Worm (Caenorhabditis elegans): ENCODE results near the gene clec-170.
A peak's percentile ranks its signal among the peaks of the same experiment; 100 is the strongest.

clec-170 gene

DNA sequence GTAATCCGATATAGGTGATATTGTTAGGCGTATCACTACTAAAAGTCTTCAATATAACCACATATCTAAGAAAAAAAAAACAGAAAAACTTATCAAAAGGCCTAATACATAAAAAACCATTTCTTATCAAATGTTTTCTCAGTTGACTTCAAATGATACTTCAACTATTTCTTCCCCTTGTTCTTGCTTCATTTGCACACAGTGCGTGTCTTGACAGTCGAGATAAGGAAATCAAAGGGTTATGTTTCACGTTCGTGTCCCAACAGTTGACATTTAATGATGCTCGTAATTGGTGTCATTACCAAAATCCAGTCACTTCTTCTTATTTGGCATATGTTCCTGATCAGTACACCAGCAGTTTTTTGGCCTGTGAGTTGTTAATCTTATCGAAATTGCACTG, at the start of gene clec-170:
Gene clec-170 (plus strand): TSS at position 143 of the 400 bp plus-strand sequence.
- no peak for TF ChIP-seq pes-1 (GFP tag; IDR thresholded peaks at IDR 0.05)
- TF ChIP-seq tbx-37 (GFP tag; conservative IDR thresholded peaks at IDR 0.05): no peak
- TF ChIP-seq B0310.2 (tag; optimal IDR thresholded peaks at IDR 0.05): no peak
- TF ChIP-seq flt-1 (GFP tag; IDR thresholded peaks at IDR 0.05): no peak
- no peak for TF ChIP-seq sea-1 (GFP tag; conservative IDR thresholded peaks at IDR 0.05)
- TF ChIP-seq hmbx-1 (tag; optimal IDR thresholded peaks at IDR 0.05): no peak
- no peak for TF ChIP-seq hnd-1 (tag; optimal IDR thresholded peaks at IDR 0.05)

DNA sequence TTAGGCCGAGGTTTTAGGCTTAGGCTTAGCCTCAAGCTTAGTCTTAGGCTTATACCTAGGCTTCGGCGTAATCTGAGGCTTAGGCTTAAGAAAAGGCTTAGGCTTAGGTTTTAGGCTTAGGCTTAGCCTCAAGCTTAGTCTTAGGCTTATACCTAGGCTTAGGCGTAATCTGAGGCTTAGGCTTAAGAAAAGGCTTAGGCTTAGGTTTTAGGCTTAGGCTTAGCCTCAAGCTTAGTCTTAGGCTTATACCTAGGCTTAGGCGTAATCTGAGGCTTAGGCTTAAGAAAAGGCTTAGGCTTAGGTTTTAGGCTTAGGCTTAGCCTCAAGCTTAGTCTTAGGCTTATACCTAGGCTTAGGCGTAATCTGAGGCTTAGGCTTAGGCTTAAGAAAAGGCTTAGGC, 49.4 kb upstream of the clec-170 start:
- peak; percentile 72 for TF ChIP-seq ceh-36 (tag; optimal IDR thresholded peaks at IDR 0.05)

DNA sequence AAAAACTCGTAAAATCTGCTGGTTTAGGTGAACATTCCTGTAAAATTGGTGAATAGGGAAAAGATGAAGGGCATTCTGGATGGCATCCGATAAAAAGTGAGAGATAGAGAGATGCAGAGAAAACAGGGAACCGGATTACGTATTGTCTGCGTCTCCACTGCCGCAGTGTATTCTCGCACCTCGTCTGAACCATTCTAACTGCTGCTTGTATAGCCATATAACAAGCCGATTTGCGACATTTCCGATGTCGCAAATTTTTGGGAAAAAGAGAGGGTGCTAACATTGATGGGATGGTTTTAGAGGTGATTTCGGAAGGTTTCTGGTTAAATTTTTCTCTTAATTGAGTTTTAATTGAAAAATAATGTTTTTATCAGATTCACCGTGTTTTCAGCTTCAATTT, 45.5 kb upstream of the clec-170 start, which contains the start of gene W09G12.10:
Gene W09G12.10 (minus strand): TSS at position 121 of the 400 bp plus-strand sequence.
- TF ChIP-seq ceh-13 (GFP tag; optimal IDR thresholded peaks at IDR 0.05) (no peak), pes-1 (GFP tag; IDR thresholded peaks at IDR 0.05) (no peak), flt-1 (GFP tag; IDR thresholded peaks at IDR 0.05) (no peak), hmg-4 (GFP tag; optimal IDR thresholded peaks at IDR 0.05) (no peak), hmbx-1 (tag; optimal IDR thresholded peaks at IDR 0.05) (no peak), hnd-1 (tag; optimal IDR thresholded peaks at IDR 0.05) (no peak), ceh-36 (tag; optimal IDR thresholded peaks at IDR 0.05) (no peak), B0310.2 (tag; optimal IDR thresholded peaks at IDR 0.05) (no peak), ama-1 (optimal IDR thresholded peaks at IDR 0.05) (no peak), sea-1 (GFP tag; conservative IDR thresholded peaks at IDR 0.05) (no peak), aly-1 (tag; optimal IDR thresholded peaks at IDR 0.05) (no peak), scrt-1 (GFP tag; IDR thresholded peaks at IDR 0.05) (no peak), tbx-37 (GFP tag; conservative IDR thresholded peaks at IDR 0.05) (no peak), tbx-11 (GFP tag; IDR thresholded peaks at IDR 0.05) (no peak), tra-4 (tag; optimal IDR thresholded peaks at IDR 0.05) (no peak), ets-7 (tag; optimal IDR thresholded peaks at IDR 0.05) (no peak)

DNA sequence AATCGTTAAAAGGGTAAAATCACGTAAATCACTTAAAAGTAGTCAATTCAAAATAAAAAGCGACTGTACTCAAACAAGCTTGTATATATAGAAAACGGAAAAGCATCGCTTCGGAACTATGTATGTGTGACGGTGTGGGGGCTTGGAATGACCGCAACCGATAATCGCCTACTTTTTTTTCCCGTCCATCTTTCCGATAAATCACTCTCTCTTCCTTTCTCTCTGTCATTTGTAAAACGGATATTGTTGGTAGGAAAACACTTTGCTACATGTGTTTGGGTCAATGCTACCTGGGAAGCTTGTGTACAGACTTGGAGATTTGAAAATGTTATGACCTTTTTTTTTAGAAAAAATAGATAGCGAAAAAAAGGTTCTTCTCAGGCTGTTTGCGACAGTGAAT, 41.9 kb upstream of the clec-170 start:
- TF ChIP-seq scrt-1 (GFP tag; IDR thresholded peaks at IDR 0.05) (no peak), B0310.2 (tag; optimal IDR thresholded peaks at IDR 0.05) (no peak), ets-7 (tag; optimal IDR thresholded peaks at IDR 0.05) (no peak), tbx-37 (GFP tag; conservative IDR thresholded peaks at IDR 0.05) (no peak), pes-1 (GFP tag; IDR thresholded peaks at IDR 0.05) (no peak), ceh-13 (GFP tag; optimal IDR thresholded peaks at IDR 0.05) (no peak), ceh-36 (tag; optimal IDR thresholded peaks at IDR 0.05) (no peak), tbx-11 (GFP tag; IDR thresholded peaks at IDR 0.05) (no peak), flt-1 (GFP tag; IDR thresholded peaks at IDR 0.05) (no peak), hmbx-1 (tag; optimal IDR thresholded peaks at IDR 0.05) (no peak), tra-4 (tag; optimal IDR thresholded peaks at IDR 0.05) (no peak), hnd-1 (tag; optimal IDR thresholded peaks at IDR 0.05) (no peak), hmg-4 (GFP tag; optimal IDR thresholded peaks at IDR 0.05) (no peak), sea-1 (GFP tag; conservative IDR thresholded peaks at IDR 0.05) (no peak), aly-1 (tag; optimal IDR thresholded peaks at IDR 0.05) (no peak), ama-1 (optimal IDR thresholded peaks at IDR 0.05) (no peak), F13C5.2 (tag; optimal IDR thresholded peaks at IDR 0.05) (no peak)

DNA sequence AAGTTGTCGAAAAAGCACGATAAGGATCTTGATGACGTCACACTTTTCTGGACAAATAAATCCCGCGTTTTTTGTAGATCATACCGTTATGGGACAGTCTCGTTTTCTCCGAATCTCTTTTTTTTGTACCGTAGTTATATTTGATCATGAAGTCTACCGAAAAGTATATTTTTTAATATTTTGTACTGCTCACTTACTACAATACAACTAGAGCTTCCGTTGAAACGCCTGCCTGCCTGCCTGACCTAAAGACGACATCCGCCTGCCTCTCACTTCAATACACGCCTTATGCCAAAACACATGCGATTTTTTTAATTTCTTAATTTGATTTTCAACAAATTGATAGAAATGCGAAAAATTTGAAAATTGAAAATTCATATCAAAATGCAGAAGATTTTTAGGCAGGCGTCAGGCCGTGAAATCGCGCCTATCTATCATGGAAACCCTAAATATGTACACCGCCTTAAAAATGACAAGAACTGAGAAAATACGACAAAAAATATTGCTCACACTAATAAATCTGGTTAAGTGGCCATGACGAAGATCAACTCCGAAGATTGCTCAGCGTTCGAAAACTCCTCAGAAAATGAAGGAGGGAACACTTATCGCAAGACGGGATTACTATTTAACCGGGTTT, 41.0 kb upstream of the clec-170 start, which contains the start of gene W09G12.8:
Gene W09G12.8 (plus strand): TSS at position 587 of the 637 bp plus-strand sequence.
- no peak for TF ChIP-seq pes-1 (GFP tag; IDR thresholded peaks at IDR 0.05)
- TF ChIP-seq ceh-36 (tag; optimal IDR thresholded peaks at IDR 0.05): no peak
- TF ChIP-seq scrt-1 (GFP tag; IDR thresholded peaks at IDR 0.05): no peak
- TF ChIP-seq B0310.2 (tag; optimal IDR thresholded peaks at IDR 0.05): no peak
- TF ChIP-seq aly-1 (tag; optimal IDR thresholded peaks at IDR 0.05): no peak
- TF ChIP-seq ama-1 (optimal IDR thresholded peaks at IDR 0.05): no peak
- no peak for TF ChIP-seq flt-1 (GFP tag; IDR thresholded peaks at IDR 0.05)
- no peak for TF ChIP-seq F13C5.2 (tag; optimal IDR thresholded peaks at IDR 0.05)
- TF ChIP-seq hmg-4 (GFP tag; optimal IDR thresholded peaks at IDR 0.05): no peak
- TF ChIP-seq hnd-1 (tag; optimal IDR thresholded peaks at IDR 0.05): no peak
- no peak for TF ChIP-seq ceh-13 (GFP tag; optimal IDR thresholded peaks at IDR 0.05)
- no peak for TF ChIP-seq sea-1 (GFP tag; conservative IDR thresholded peaks at IDR 0.05)
- no peak for TF ChIP-seq tra-4 (tag; optimal IDR thresholded peaks at IDR 0.05)
- no peak for TF ChIP-seq tbx-11 (GFP tag; IDR thresholded peaks at IDR 0.05)
- TF ChIP-seq hmbx-1 (tag; optimal IDR thresholded peaks at IDR 0.05): no peak

DNA sequence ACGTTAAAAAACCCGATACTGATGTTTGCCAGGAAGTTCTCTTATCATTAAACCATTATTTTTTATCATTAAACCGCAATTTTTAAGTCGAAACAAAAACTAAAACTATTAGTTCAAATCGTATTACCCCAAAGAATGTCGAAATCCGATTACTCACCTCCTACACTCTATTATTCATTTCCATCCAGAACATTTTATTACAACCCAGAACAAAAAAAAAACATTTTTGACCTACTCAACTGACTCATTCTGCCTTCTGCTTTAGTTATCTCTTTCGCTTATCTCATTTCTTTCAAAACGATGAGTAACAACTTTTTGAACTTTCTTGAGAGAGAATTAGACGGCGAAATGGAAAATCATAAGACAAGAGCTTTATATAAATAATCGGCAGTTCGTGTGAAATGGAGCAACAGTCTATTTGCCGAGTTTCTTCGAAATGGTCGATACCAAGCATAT, 38.0 kb upstream of the clec-170 start, which contains the start of gene W09G12.7:
Gene W09G12.7 (plus strand): TSS at position 406 of the 456 bp plus-strand sequence.
- no peak for TF ChIP-seq tra-4 (tag; optimal IDR thresholded peaks at IDR 0.05)
- TF ChIP-seq sea-1 (GFP tag; conservative IDR thresholded peaks at IDR 0.05): no peak
- no peak for TF ChIP-seq flt-1 (GFP tag; IDR thresholded peaks at IDR 0.05)
- TF ChIP-seq ama-1 (optimal IDR thresholded peaks at IDR 0.05): no peak
- no peak for TF ChIP-seq ceh-13 (GFP tag; optimal IDR thresholded peaks at IDR 0.05)
- no peak for TF ChIP-seq hmg-4 (GFP tag; optimal IDR thresholded peaks at IDR 0.05)
- TF ChIP-seq pes-1 (GFP tag; IDR thresholded peaks at IDR 0.05): no peak
- no peak for TF ChIP-seq hmbx-1 (tag; optimal IDR thresholded peaks at IDR 0.05)
- TF ChIP-seq scrt-1 (GFP tag; IDR thresholded peaks at IDR 0.05): no peak
- TF ChIP-seq F13C5.2 (tag; optimal IDR thresholded peaks at IDR 0.05): no peak
- TF ChIP-seq hnd-1 (tag; optimal IDR thresholded peaks at IDR 0.05): no peak
- TF ChIP-seq aly-1 (tag; optimal IDR thresholded peaks at IDR 0.05): no peak
- no peak for TF ChIP-seq tbx-11 (GFP tag; IDR thresholded peaks at IDR 0.05)

DNA sequence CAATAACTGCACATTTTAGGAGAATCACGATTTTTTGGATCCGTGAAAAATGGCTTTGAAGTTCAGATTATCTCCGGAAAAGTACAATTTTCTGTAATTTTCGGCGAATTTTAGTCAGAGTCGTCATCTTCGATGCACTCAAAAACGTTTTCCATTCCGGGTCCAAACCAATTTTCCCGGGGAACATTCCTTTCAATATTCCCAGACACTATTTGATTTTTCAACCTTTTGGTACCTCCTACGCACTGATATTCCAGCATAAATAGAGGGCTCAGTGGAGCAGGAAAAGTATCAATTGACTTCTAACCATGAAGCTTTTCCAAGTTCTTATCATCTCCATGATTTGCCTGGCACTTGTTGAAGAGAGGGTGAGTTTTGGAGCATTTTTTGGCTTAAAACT, 35.1 kb upstream of the clec-170 start, which contains the start of gene W09G12.6:
Gene W09G12.6 (plus strand): TSS at position 301 of the 400 bp plus-strand sequence.
- TF ChIP-seq hmbx-1 (tag; optimal IDR thresholded peaks at IDR 0.05) (no peak), ceh-13 (GFP tag; optimal IDR thresholded peaks at IDR 0.05) (no peak), aly-1 (tag; optimal IDR thresholded peaks at IDR 0.05) (no peak), sea-1 (GFP tag; conservative IDR thresholded peaks at IDR 0.05) (no peak), ets-7 (tag; optimal IDR thresholded peaks at IDR 0.05) (no peak), hnd-1 (tag; optimal IDR thresholded peaks at IDR 0.05) (no peak), tra-4 (tag; optimal IDR thresholded peaks at IDR 0.05) (no peak), B0310.2 (tag; optimal IDR thresholded peaks at IDR 0.05) (no peak)

Measured in whole organism, early embryonic.